Fruit fly (Drosophila melanogaster) whole organism, pupa: ENCODE measurements around the gene Bub1.

Source experiments
- CG12605 ChIP-seq: fragments of 200-800 bp; sonication (Bioruptor generic); IDR thresholded peaks from 2 replicates; pipeline ENCODE4 v1.3.6; 2022; ENCODE audit warnings: missing biosample characterization, missing genetic modification characterization
- CG13204 ChIP-seq: fragments of 200-800 bp; sonication (Bioruptor generic); optimal IDR thresholded peaks from 2 replicates; lab custom pipeline; 2018; ENCODE audit warnings: missing biosample characterization, mild to moderate bottlenecking, missing genetic modification characterization, moderate library complexity
- CG15710 ChIP-seq: fragments of 200-800 bp; sonication (Bioruptor generic); optimal IDR thresholded peaks from 2 replicates; lab custom pipeline; 2018; ENCODE audit warnings: missing biosample characterization, mild to moderate bottlenecking, missing genetic modification characterization, moderate library complexity
- CG32121 ChIP-seq: fragments of 200-800 bp; sonication (Bioruptor generic); IDR thresholded peaks from 2 replicates; pipeline ENCODE4 v1.3.6; 2022; ENCODE audit warnings: missing biosample characterization, missing genetic modification characterization
- CG34367 ChIP-seq: fragments of 200-800 bp; sonication (Bioruptor generic); optimal IDR thresholded peaks from 2 replicates; lab custom pipeline; 2018; ENCODE audit warnings: missing biosample characterization, mild to moderate bottlenecking, missing genetic modification characterization
- CG4496 ChIP-seq: fragments of 200-800 bp; sonication (Bioruptor generic); IDR thresholded peaks from 3 replicates; pipeline ENCODE4 v1.3.6; 2022; ENCODE audit warnings: missing biosample characterization, missing genetic modification characterization
- CG8159 ChIP-seq: fragments of 200-800 bp; sonication (Bioruptor generic); optimal IDR thresholded peaks from 3 replicates; lab custom pipeline; 2018; ENCODE audit warnings: missing biosample characterization, mild to moderate bottlenecking, missing genetic modification characterization, moderate library complexity
- D1 ChIP-seq: fragments of 200-800 bp; sonication (Bioruptor generic); optimal IDR thresholded peaks from 2 replicates; lab custom pipeline; 2018; ENCODE audit warnings: missing biosample characterization, mild to moderate bottlenecking, missing genetic modification characterization, moderate library complexity
- EcR ChIP-seq: fragments of 200-800 bp; sonication (Bioruptor generic); optimal IDR thresholded peaks from 3 replicates; lab custom pipeline; 2019; ENCODE audit warnings: missing biosample characterization, missing genetic modification characterization, mild to moderate bottlenecking, moderate library complexity, missing genetic modification reagents
- Pif1A ChIP-seq: fragments of 200-800 bp; sonication (Bioruptor generic); optimal IDR thresholded peaks from 3 replicates; lab custom pipeline; 2016; ENCODE audit warnings: missing biosample characterization, missing genetic modification characterization
- Pif1B ChIP-seq: fragments of 200-800 bp; sonication (Bioruptor generic); optimal IDR thresholded peaks from 3 replicates; lab custom pipeline; 2016; ENCODE audit warnings: missing biosample characterization, missing genetic modification characterization
- fd96Ca ChIP-seq: fragments of 200-800 bp; sonication (Bioruptor generic); IDR thresholded peaks from 3 replicates; pipeline ENCODE4 v1.3.6; 2022; ENCODE audit warnings: missing biosample characterization, missing genetic modification characterization
- rn ChIP-seq: fragments of 200-800 bp; sonication (Bioruptor generic); IDR thresholded peaks from 2 replicates; pipeline ENCODE4 v1.3.6; 2022; ENCODE audit warnings: missing biosample characterization, missing genetic modification characterization

dm6 chr2L:5268198-5268597 lies 10.5 kb upstream of the Bub1 start, which contains the start of gene Cyp4ac3:
- TF ChIP-seq CG34367 (tag; lab: Kevin White, UChicago) (no peak), CG15710 (tag; lab: Kevin White, UChicago) (no peak), fd96Ca (GFP tag; lab: Robert Waterston, UW) (no peak), CG8159 (tag; lab: Kevin White, UChicago) (no peak), D1 (tag; lab: Kevin White, UChicago) (no peak), CG32121 (GFP tag; lab: Robert Waterston, UW) (no peak), rn (no peak), CG4496 (no peak), Pif1A (GFP tag; lab: Kevin White, UChicago) (no peak), EcR (GFP tag; lab: Kevin White, UChicago) (no peak), CG13204 (GFP tag; lab: Kevin White, UChicago) (no peak), CG12605 (GFP tag; lab: Robert Waterston, UW) (no peak), Pif1B (GFP tag; lab: Kevin White, UChicago) (no peak)
